Fruit fly (Drosophila melanogaster) whole organism, embryonic: Measurements from ENCODE around the gene CG43089.

Experiments
- CG10274 ChIP-seq: fragments of 200-800 bp; sonication (Bioruptor generic); optimal IDR thresholded peaks from 3 replicates; lab custom pipeline; 2017; ENCODE audit warnings: missing biosample characterization, mild to moderate bottlenecking, missing genetic modification characterization
- CG12155 ChIP-seq: fragments of 200-800 bp; sonication (Bioruptor generic); optimal IDR thresholded peaks from 3 replicates; lab custom pipeline; 2016; ENCODE audit warnings: missing biosample characterization, missing genetic modification characterization
- CG12299 ChIP-seq: fragments of 200-800 bp; sonication (Bioruptor generic); optimal IDR thresholded peaks from 2 replicates; lab custom pipeline; 2018; ENCODE audit warnings: missing biosample characterization, mild to moderate bottlenecking, missing genetic modification characterization
- CG12769 ChIP-seq: fragments of 200-800 bp; sonication (Bioruptor generic); optimal IDR thresholded peaks from 2 replicates; lab custom pipeline; 2019; ENCODE audit warnings: missing biosample characterization, mild to moderate bottlenecking, missing genetic modification characterization, moderate library complexity
- CG14710 ChIP-seq: fragments of 200-800 bp; sonication (Bioruptor generic); optimal IDR thresholded peaks from 3 replicates; lab custom pipeline; 2019; ENCODE audit warnings: missing biosample characterization, mild to moderate bottlenecking, missing genetic modification characterization, moderate library complexity
- CG18476 ChIP-seq: fragments of 200-800 bp; sonication (Bioruptor generic); optimal IDR thresholded peaks from 2 replicates; lab custom pipeline; 2016; ENCODE audit warnings: missing biosample characterization, mild to moderate bottlenecking, missing genetic modification characterization
- CG2129 ChIP-seq: fragments of 200-800 bp; sonication (Bioruptor generic); IDR thresholded peaks from 2 replicates; pipeline ENCODE4 v1.3.6; 2022; ENCODE audit warnings: missing biosample characterization, missing genetic modification characterization; ENCODE audit not compliant: partially characterized antibody
- CG3065 ChIP-seq: fragments of 200-800 bp; sonication (Bioruptor generic); optimal IDR thresholded peaks from 2 replicates; lab custom pipeline; 2016; ENCODE audit warnings: missing biosample characterization, missing genetic modification characterization
- CG31388 ChIP-seq: fragments of 200-800 bp; sonication (Bioruptor generic); optimal IDR thresholded peaks from 2 replicates; lab custom pipeline; 2016; ENCODE audit warnings: missing biosample characterization, missing genetic modification characterization
- CG3163 ChIP-seq: fragments of 200-800 bp; sonication (Bioruptor generic); optimal IDR thresholded peaks from 3 replicates; lab custom pipeline; 2016; ENCODE audit warnings: missing biosample characterization, missing genetic modification characterization
- CG3407 ChIP-seq: fragments of 200-800 bp; sonication (Bioruptor generic); optimal IDR thresholded peaks from 2 replicates; lab custom pipeline; 2018; ENCODE audit warnings: missing biosample characterization, mild to moderate bottlenecking, missing genetic modification characterization
- CG4730 ChIP-seq: fragments of 200-800 bp; sonication (Bioruptor generic); IDR thresholded peaks from 2 replicates; pipeline ENCODE4 v1.3.6; 2022; ENCODE audit warnings: missing biosample characterization, missing genetic modification characterization
- CG6689 ChIP-seq: fragments of 200-800 bp; sonication (Bioruptor generic); IDR thresholded peaks from 2 replicates; pipeline ENCODE4 v1.3.6; 2022; ENCODE audit warnings: missing biosample characterization, missing genetic modification characterization
- CG6854 ChIP-seq: fragments of 200-800 bp; sonication (Bioruptor generic); optimal IDR thresholded peaks from 3 replicates; lab custom pipeline; 2017; ENCODE audit warnings: missing biosample characterization, mild to moderate bottlenecking, missing genetic modification characterization
- CG7987 ChIP-seq: fragments of 200-800 bp; sonication (Bioruptor generic); optimal IDR thresholded peaks from 2 replicates; lab custom pipeline; 2018; ENCODE audit warnings: missing biosample characterization, mild to moderate bottlenecking, missing genetic modification characterization, moderate library complexity
- CG8089 ChIP-seq: fragments of 200-800 bp; sonication (Bioruptor generic); optimal IDR thresholded peaks from 3 replicates; lab custom pipeline; 2016; ENCODE audit warnings: missing biosample characterization, missing genetic modification characterization
- CG9817 ChIP-seq: fragments of 200-800 bp; sonication (Bioruptor generic); optimal IDR thresholded peaks from 2 replicates; lab custom pipeline; 2018; ENCODE audit warnings: missing biosample characterization, mild to moderate bottlenecking, missing genetic modification characterization, moderate library complexity
- CG9932 ChIP-seq: fragments of 200-800 bp; sonication (Bioruptor generic); IDR thresholded peaks from 2 replicates; pipeline ENCODE4 v1.3.6; 2022; ENCODE audit warnings: missing biosample characterization, missing genetic modification characterization
- CHES-1-like ChIP-seq: fragments of 200-800 bp; sonication (Bioruptor generic); optimal IDR thresholded peaks from 2 replicates; lab custom pipeline; 2016; ENCODE audit warnings: missing biosample characterization, missing genetic modification characterization
- CTCF ChIP-seq: fragments of 200-800 bp; sonication (Bioruptor generic); optimal IDR thresholded peaks from 2 replicates; lab custom pipeline; 2017; ENCODE audit warnings: missing biosample characterization, mild to moderate bottlenecking, missing genetic modification characterization, moderate library complexity
- Doc3 ChIP-seq: fragments of 200-800 bp; sonication (Bioruptor generic); IDR thresholded peaks from 3 replicates; pipeline ENCODE4 v1.3.6; 2022; ENCODE audit warnings: missing biosample characterization, missing genetic modification characterization; ENCODE audit not compliant: partially characterized antibody
- Dp ChIP-seq: fragments of 200-800 bp; sonication (Bioruptor generic); optimal IDR thresholded peaks from 2 replicates; lab custom pipeline; 2018; ENCODE audit warnings: missing biosample characterization, mild to moderate bottlenecking, missing genetic modification characterization, moderate library complexity
- Lhr ChIP-seq: fragments of 200-800 bp; sonication (Bioruptor generic); optimal IDR thresholded peaks from 3 replicates; lab custom pipeline; 2017; ENCODE audit warnings: mild to moderate bottlenecking, missing biosample characterization, missing genetic modification reagents, missing genetic modification characterization
- Lim3 ChIP-seq: fragments of 200-800 bp; sonication (Bioruptor generic); IDR thresholded peaks from 2 replicates; pipeline ENCODE4 v1.3.6; 2022; ENCODE audit warnings: missing biosample characterization, missing genetic modification characterization
- Myb ChIP-seq: fragments of 200-800 bp; sonication (Bioruptor generic); optimal IDR thresholded peaks from 2 replicates; lab custom pipeline; 2016; ENCODE audit warnings: missing biosample characterization, missing genetic modification characterization
- Nf-YC ChIP-seq: fragments of 200-800 bp; optimal IDR thresholded peaks from 3 replicates; lab custom pipeline; 2019; ENCODE audit warnings: missing biosample characterization, mild to moderate bottlenecking, missing genetic modification characterization, moderate library complexity
- Poxn ChIP-seq: fragments of 200-800 bp; sonication (Bioruptor generic); IDR thresholded peaks from 2 replicates; pipeline ENCODE4 v1.3.6; 2022; ENCODE audit warnings: missing biosample characterization, missing genetic modification characterization
- Rfx ChIP-seq: fragments of 200-800 bp; sonication (Bioruptor generic); IDR thresholded peaks from 2 replicates; pipeline ENCODE4 v1.3.6; 2022; ENCODE audit warnings: missing biosample characterization, missing genetic modification characterization
- Trl ChIP-seq, 3 experiments: fragments of >200 bp in 2 of 3; fragments of 200-800 bp in 1 of 3; sonication (Bioruptor generic) in 1 of 3; optimal IDR thresholded peaks; 2 replicates in 1 of 3; 3 replicates in 2 of 3; lab custom pipeline; 2016 to 2017; ENCODE audit warnings: missing biosample characterization in 1 of 3, missing genetic modification characterization in 1 of 3
- br ChIP-seq: fragments of >200 bp; optimal IDR thresholded peaks from 2 replicates; lab custom pipeline; 2017
- chinmo ChIP-seq: fragments of 200-800 bp; sonication (Bioruptor generic); IDR thresholded peaks from 4 replicates; pipeline ENCODE4 v1.3.6; 2022; ENCODE audit warnings: missing biosample characterization, missing genetic modification characterization; ENCODE audit not compliant: partially characterized antibody
- chm ChIP-seq: fragments of 200-800 bp; sonication (Bioruptor generic); IDR thresholded peaks from 2 replicates; pipeline ENCODE4 v1.3.6; 2022; ENCODE audit warnings: missing biosample characterization, missing genetic modification characterization
- da ChIP-seq: fragments of 200-800 bp; sonication (Bioruptor generic); optimal IDR thresholded peaks from 2 replicates; lab custom pipeline; 2016; ENCODE audit warnings: missing biosample characterization, missing genetic modification characterization
- dysf ChIP-seq: fragments of 200-800 bp; sonication (Bioruptor generic); IDR thresholded peaks from 3 replicates; pipeline ENCODE4 v1.3.6; 2022; ENCODE audit warnings: missing biosample characterization, missing genetic modification characterization
- esg ChIP-seq: fragments of 200-800 bp; sonication (Bioruptor generic); conservative IDR thresholded peaks from 2 replicates; pipeline ENCODE4 v1.3.6; 2022; ENCODE audit warnings: missing biosample characterization, missing genetic modification characterization
- eve ChIP-seq, 2 experiments: fragments of >200 bp; optimal IDR thresholded peaks; 2 replicates each; lab custom pipeline; 2017; ENCODE audit warnings: missing biosample characterization in 2 of 2, missing genetic modification characterization in 2 of 2
- ftz-f1 ChIP-seq: fragments of 200-800 bp; sonication (Bioruptor generic); optimal IDR thresholded peaks from 2 replicates; lab custom pipeline; 2016; ENCODE audit warnings: missing biosample characterization, missing genetic modification characterization
- hkb ChIP-seq, 2 experiments: fragments of 200-800 bp in 1 of 2; fragments of >200 bp in 1 of 2; sonication (Bioruptor generic) in 1 of 2; IDR thresholded peaks in 1 of 2; optimal IDR thresholded peaks in 1 of 2; 2 replicates each; pipeline versions ENCODE4 v1.3.6 to Lab custom; 2017 to 2022; ENCODE audit warnings: missing biosample characterization in 1 of 2, missing genetic modification characterization in 1 of 2
- ind ChIP-seq: fragments of 200-800 bp; sonication (Bioruptor generic); optimal IDR thresholded peaks from 3 replicates; lab custom pipeline; 2016; ENCODE audit warnings: missing biosample characterization, missing genetic modification characterization
- jing ChIP-seq: fragments of 200-800 bp; sonication (Bioruptor generic); optimal IDR thresholded peaks from 2 replicates; lab custom pipeline; 2018; ENCODE audit warnings: missing biosample characterization, mild to moderate bottlenecking, missing genetic modification characterization
- knrl ChIP-seq: fragments of 200-800 bp; sonication (Bioruptor generic); IDR thresholded peaks from 3 replicates; pipeline ENCODE4 v1.3.6; 2022; ENCODE audit warnings: missing biosample characterization, missing genetic modification characterization; ENCODE audit not compliant: partially characterized antibody
- pita ChIP-seq: fragments of 200-800 bp; sonication (Bioruptor generic); optimal IDR thresholded peaks from 2 replicates; lab custom pipeline; 2017; ENCODE audit warnings: missing biosample characterization, mild to moderate bottlenecking, missing genetic modification characterization
- scrt ChIP-seq: fragments of 200-800 bp; sonication (Bioruptor generic); optimal IDR thresholded peaks from 2 replicates; lab custom pipeline; 2018; ENCODE audit warnings: missing biosample characterization, mild to moderate bottlenecking, missing genetic modification characterization, moderate library complexity
- sd ChIP-seq: fragments of 200-800 bp; sonication (Bioruptor generic); optimal IDR thresholded peaks from 3 replicates; lab custom pipeline; 2018; ENCODE audit warnings: missing biosample characterization, mild to moderate bottlenecking, missing genetic modification characterization, moderate library complexity
- sens ChIP-seq: fragments of 200-800 bp; sonication (Bioruptor generic); peaks from one replicate; lab custom pipeline; 2016; ENCODE audit warnings: missing biosample characterization, missing genetic modification characterization
- stwl ChIP-seq: fragments of 200-800 bp; sonication (Bioruptor generic); optimal IDR thresholded peaks from 3 replicates; lab custom pipeline; 2018; ENCODE audit warnings: missing biosample characterization, mild to moderate bottlenecking, missing genetic modification characterization, moderate library complexity
- wek ChIP-seq: fragments of 200-800 bp; sonication (Bioruptor generic); optimal IDR thresholded peaks from 3 replicates; lab custom pipeline; 2018; ENCODE audit warnings: missing biosample characterization, mild to moderate bottlenecking, missing genetic modification characterization, moderate library complexity
- zf30C ChIP-seq: fragments of 200-800 bp; sonication (Bioruptor generic); optimal IDR thresholded peaks from 3 replicates; lab custom pipeline; 2018; ENCODE audit warnings: missing biosample characterization, mild to moderate bottlenecking, missing genetic modification characterization

Gene CG43089

dm6 chr3L:3733039-3733599, 19.3 kb downstream of the CG43089 start:
- TF ChIP-seq chinmo (GFP tag; lab: Robert Waterston, UW) (0 out of 4 replicates have a peak, but pooled peaks have one; percentile 50), CG2129 (no peak), esg (GFP tag; lab: Robert Waterston, UW) (no peak), sd (tag; lab: Kevin White, UChicago) (peak; percentile 97), ftz-f1 (GFP tag; lab: Kevin White, UChicago) (peak; percentile 60), br (lab: Kevin White, UChicago) (no peak), CG12769 (tag; lab: Kevin White, UChicago) (peak; percentile 76)
- TF ChIP-seq, all 482 proteins: peak for 4

- TF ChIP-seq CG3163 (GFP tag; lab: Kevin White, UChicago) (peak; percentile 55), ind (GFP tag; lab: Kevin White, UChicago) (no peak), Trl (optimal IDR thresholded peaks at IDR 0.05; lab: Kevin White, UChicago) (peak; percentile 47 to 68), Trl (GFP tag; optimal IDR thresholded peaks at IDR 0.05; lab: Kevin White, UChicago) (no peak), Nf-YC (tag; lab: Kevin White, UChicago) (peak; percentile 48)
Measured at dm6 chr3L:3747276-3747675, 33.4 kb downstream of the CG43089 start.

- TF ChIP-seq dysf (GFP tag; lab: Robert Waterston, UW) (no peak), CG9817 (tag; lab: Kevin White, UChicago) (no peak), hkb (optimal IDR thresholded peaks at IDR 0.05; lab: Kevin White, UChicago) (no peak), hkb (GFP tag; IDR thresholded peaks at IDR 0.05; lab: Robert Waterston, UW) (no peak), CG4730 (no peak), Dp (GFP tag; lab: Kevin White, UChicago) (peak; percentile 11), CG12155 (GFP tag; lab: Kevin White, UChicago) (no peak), zf30C (peak; percentile 70), CG3065 (no peak), Rfx (no peak), CTCF (GFP tag; lab: Kevin White, UChicago) (peak; percentile 48), CG6689 (GFP tag; lab: Robert Waterston, UW) (no peak), CG9932 (GFP tag; lab: Robert Waterston, UW) (no peak), CHES-1-like (no peak), CG14710 (tag; lab: Kevin White, UChicago) (no peak), CG3407 (GFP tag; lab: Kevin White, UChicago) (no peak), CG6854 (GFP tag; lab: Kevin White, UChicago) (no peak), sens (GFP tag; lab: Kevin White, UChicago) (no peak), CG18476 (GFP tag; lab: Kevin White, UChicago) (no peak), CG31388 (no peak), CG12299 (tag; lab: Kevin White, UChicago) (no peak), wek (GFP tag; lab: Kevin White, UChicago) (no peak), jing (GFP tag; lab: Kevin White, UChicago) (no peak), knrl (GFP tag; lab: Robert Waterston, UW) (no peak), CG7987 (no peak), Myb (peak; percentile 51), pita (GFP tag; lab: Kevin White, UChicago) (peak; percentile 5), Poxn (GFP tag; lab: Robert Waterston, UW) (no peak), da (GFP tag; lab: Kevin White, UChicago) (no peak), CG8089 (GFP tag; lab: Kevin White, UChicago) (no peak), eve (GFP tag; optimal IDR thresholded peaks at IDR 0.05; lab: Kevin White, UChicago) (peak in 1 of 2 experiments; percentile 69), Lhr (GFP tag; lab: Kevin White, UChicago) (no peak), CG10274 (GFP tag; lab: Kevin White, UChicago) (no peak), chm (no peak), scrt (GFP tag; lab: Kevin White, UChicago) (peak; percentile 82), Doc3 (no peak), Lim3 (GFP tag; lab: Robert Waterston, UW) (no peak), stwl (tag; lab: Kevin White, UChicago) (no peak)
Measured at dm6 chr3L:3752739-3753138, 38.9 kb downstream of the CG43089 start.
